Fruit fly (Drosophila melanogaster) whole organism, embryonic: ENCODE results near the gene CG11891.

Experiments used
- CG10321 ChIP-seq: fragments of 200-800 bp; sonication (Bioruptor generic); IDR thresholded peaks from 2 replicates; pipeline ENCODE4 v1.3.6; 2022; ENCODE audit warnings: missing biosample characterization, missing genetic modification characterization
- CG10565 ChIP-seq: fragments of 200-800 bp; sonication (Bioruptor generic); optimal IDR thresholded peaks from 3 replicates; lab custom pipeline; 2016; ENCODE audit warnings: missing biosample characterization, mild to moderate bottlenecking, missing genetic modification characterization
- CG12071 ChIP-seq: fragments of 200-800 bp; sonication (Bioruptor generic); optimal IDR thresholded peaks from 3 replicates; lab custom pipeline; 2018; ENCODE audit warnings: missing biosample characterization, mild to moderate bottlenecking, missing genetic modification characterization
- CG12942 ChIP-seq: fragments of 200-800 bp; sonication (Bioruptor generic); optimal IDR thresholded peaks from 3 replicates; lab custom pipeline; 2016; ENCODE audit warnings: missing biosample characterization, missing genetic modification characterization
- CG13287 ChIP-seq: fragments of 200-800 bp; sonication (Bioruptor generic); IDR thresholded peaks from 2 replicates; pipeline ENCODE4 v1.3.6; 2022; ENCODE audit warnings: missing biosample characterization, missing genetic modification characterization; ENCODE audit not compliant: partially characterized antibody
- CG15073 ChIP-seq: fragments of 200-800 bp; sonication (Bioruptor generic); optimal IDR thresholded peaks from 2 replicates; lab custom pipeline; 2016; ENCODE audit warnings: missing biosample characterization, missing genetic modification characterization
- CG15269 ChIP-seq: fragments of 200-800 bp; sonication (Bioruptor generic); optimal IDR thresholded peaks from 2 replicates; lab custom pipeline; 2018; ENCODE audit warnings: missing biosample characterization, mild to moderate bottlenecking, missing genetic modification characterization, moderate library complexity
- CG1603 ChIP-seq: fragments of 200-800 bp; sonication (Bioruptor generic); optimal IDR thresholded peaks from 2 replicates; lab custom pipeline; 2019; ENCODE audit warnings: missing biosample characterization, mild to moderate bottlenecking, missing genetic modification characterization, moderate library complexity
- CG16863 ChIP-seq: fragments of 200-800 bp; sonication (Bioruptor generic); optimal IDR thresholded peaks from 3 replicates; lab custom pipeline; 2016; ENCODE audit warnings: missing biosample characterization, missing genetic modification characterization
- CG1792 ChIP-seq: fragments of 200-800 bp; sonication (Bioruptor generic); optimal IDR thresholded peaks from 2 replicates; lab custom pipeline; 2016; ENCODE audit warnings: missing biosample characterization, missing genetic modification characterization
- CG1832 ChIP-seq: fragments of 200-800 bp; sonication (Bioruptor generic); optimal IDR thresholded peaks from 2 replicates; lab custom pipeline; 2017; ENCODE audit warnings: missing biosample characterization, mild to moderate bottlenecking, missing genetic modification characterization, inconsistent platforms
- CG2129 ChIP-seq: fragments of 200-800 bp; sonication (Bioruptor generic); IDR thresholded peaks from 2 replicates; pipeline ENCODE4 v1.3.6; 2022; ENCODE audit warnings: missing biosample characterization, missing genetic modification characterization; ENCODE audit not compliant: partially characterized antibody
- CG2199 ChIP-seq: fragments of 200-800 bp; sonication (Bioruptor generic); IDR thresholded peaks from 3 replicates; pipeline ENCODE4 v1.3.6; 2022; ENCODE audit warnings: missing biosample characterization, missing genetic modification characterization
- CG2875 ChIP-seq: fragments of 200-800 bp; sonication (Bioruptor generic); optimal IDR thresholded peaks from 2 replicates; lab custom pipeline; 2017; ENCODE audit warnings: missing biosample characterization, mild to moderate bottlenecking, missing genetic modification characterization, missing genetic modification reagents
- CG3838 ChIP-seq: fragments of 200-800 bp; sonication (Bioruptor generic); optimal IDR thresholded peaks from 3 replicates; lab custom pipeline; 2016; ENCODE audit warnings: missing biosample characterization, missing genetic modification characterization
- CG5953 ChIP-seq: fragments of 200-800 bp; sonication (Bioruptor generic); IDR thresholded peaks from 2 replicates; pipeline ENCODE4 v1.3.6; 2022; ENCODE audit warnings: missing biosample characterization, missing genetic modification characterization
- CG8089 ChIP-seq: fragments of 200-800 bp; sonication (Bioruptor generic); optimal IDR thresholded peaks from 3 replicates; lab custom pipeline; 2016; ENCODE audit warnings: missing biosample characterization, missing genetic modification characterization
- CG8359 ChIP-seq: fragments of 200-800 bp; sonication (Bioruptor generic); optimal IDR thresholded peaks from 2 replicates; lab custom pipeline; 2017; ENCODE audit warnings: missing biosample characterization, mild to moderate bottlenecking, missing genetic modification characterization, borderline replicate concordance
- CG8478 ChIP-seq: fragments of >200 bp; optimal IDR thresholded peaks from 2 replicates; lab custom pipeline; 2018
- CG8765 ChIP-seq: fragments of 200-800 bp; sonication (Bioruptor generic); IDR thresholded peaks from 2 replicates; pipeline ENCODE4 v1.3.6; 2022; ENCODE audit warnings: missing biosample characterization, missing genetic modification characterization
- CG9797 ChIP-seq: fragments of 200-800 bp; sonication (Bioruptor generic); optimal IDR thresholded peaks from 3 replicates; lab custom pipeline; 2018; ENCODE audit warnings: missing biosample characterization, mild to moderate bottlenecking, missing genetic modification characterization
- Deaf1 ChIP-seq: fragments of 200-800 bp; optimal IDR thresholded peaks from 3 replicates; lab custom pipeline; 2019; ENCODE audit warnings: missing biosample characterization, mild to moderate bottlenecking, missing genetic modification characterization, moderate library complexity
- Doc3 ChIP-seq: fragments of 200-800 bp; sonication (Bioruptor generic); IDR thresholded peaks from 3 replicates; pipeline ENCODE4 v1.3.6; 2022; ENCODE audit warnings: missing biosample characterization, missing genetic modification characterization; ENCODE audit not compliant: partially characterized antibody
- Drgx ChIP-seq: fragments of 200-800 bp; sonication (Bioruptor generic); IDR thresholded peaks from 2 replicates; pipeline ENCODE4 v1.3.6; 2022; ENCODE audit warnings: missing biosample characterization, missing genetic modification characterization
- GATAe ChIP-seq: fragments of 200-800 bp; sonication (Bioruptor generic); conservative IDR thresholded peaks from 2 replicates; pipeline ENCODE4 v1.3.6; 2022; ENCODE audit warnings: missing biosample characterization, missing genetic modification characterization
- Hr3 ChIP-seq: fragments of 200-800 bp; sonication (Bioruptor generic); optimal IDR thresholded peaks from 3 replicates; lab custom pipeline; 2016; ENCODE audit warnings: missing biosample characterization, missing genetic modification characterization
- Kr ChIP-seq: fragments of 200-800 bp; sonication (Bioruptor generic); optimal IDR thresholded peaks from 2 replicates; lab custom pipeline; 2017; ENCODE audit warnings: missing biosample characterization, mild to moderate bottlenecking, missing genetic modification characterization
- NK7.1 ChIP-seq: fragments of 200-800 bp; sonication (Bioruptor generic); optimal IDR thresholded peaks from 3 replicates; lab custom pipeline; 2016; ENCODE audit warnings: missing biosample characterization, missing genetic modification characterization
- Opbp ChIP-seq: fragments of 200-800 bp; sonication (Bioruptor generic); IDR thresholded peaks from 3 replicates; pipeline ENCODE4 v1.3.6; 2022; ENCODE audit warnings: missing biosample characterization, missing genetic modification characterization; ENCODE audit not compliant: partially characterized antibody
- Sox100B ChIP-seq: fragments of 200-800 bp; sonication (Bioruptor generic); optimal IDR thresholded peaks from 3 replicates; lab custom pipeline; 2018; ENCODE audit warnings: missing biosample characterization, mild to moderate bottlenecking, missing genetic modification characterization
- ap ChIP-seq: fragments of 200-800 bp; sonication (Bioruptor generic); IDR thresholded peaks from 2 replicates; pipeline ENCODE4 v1.3.6; 2022; ENCODE audit warnings: missing biosample characterization, missing genetic modification characterization
- ash1 ChIP-seq: fragments of 200-800 bp; sonication (Bioruptor generic); optimal IDR thresholded peaks from 2 replicates; lab custom pipeline; 2018; ENCODE audit warnings: missing biosample characterization, mild to moderate bottlenecking, missing genetic modification characterization
- chif ChIP-seq, 2 experiments: fragments of 200-800 bp; sonication (Bioruptor generic); optimal IDR thresholded peaks; 3 replicates each; lab custom pipeline; 2016; ENCODE audit warnings: missing biosample characterization in 2 of 2, missing genetic modification characterization in 2 of 2
- corto ChIP-seq: fragments of 200-800 bp; sonication (Bioruptor generic); optimal IDR thresholded peaks from 2 replicates; lab custom pipeline; 2016; ENCODE audit warnings: missing biosample characterization, mild to moderate bottlenecking, missing genetic modification characterization, moderate library complexity
- dmrt11E ChIP-seq: fragments of 200-800 bp; sonication (Bioruptor generic); optimal IDR thresholded peaks from 3 replicates; lab custom pipeline; 2018; ENCODE audit warnings: missing biosample characterization, mild to moderate bottlenecking, missing genetic modification characterization, moderate library complexity
- exex ChIP-seq: fragments of 200-800 bp; sonication (Bioruptor generic); optimal IDR thresholded peaks from 4 replicates; lab custom pipeline; 2018; ENCODE audit warnings: missing biosample characterization, mild to moderate bottlenecking, missing genetic modification characterization, moderate library complexity
- ind ChIP-seq: fragments of 200-800 bp; sonication (Bioruptor generic); optimal IDR thresholded peaks from 3 replicates; lab custom pipeline; 2016; ENCODE audit warnings: missing biosample characterization, missing genetic modification characterization
- kah ChIP-seq: fragments of 200-800 bp; sonication (Bioruptor generic); optimal IDR thresholded peaks from 2 replicates; lab custom pipeline; 2018; ENCODE audit warnings: missing biosample characterization, mild to moderate bottlenecking, missing genetic modification characterization
- kay ChIP-seq: fragments of 200-800 bp; sonication (Bioruptor generic); optimal IDR thresholded peaks from 2 replicates; lab custom pipeline; 2016; ENCODE audit warnings: missing biosample characterization, missing genetic modification characterization
- knrl ChIP-seq: fragments of 200-800 bp; sonication (Bioruptor generic); IDR thresholded peaks from 3 replicates; pipeline ENCODE4 v1.3.6; 2022; ENCODE audit warnings: missing biosample characterization, missing genetic modification characterization; ENCODE audit not compliant: partially characterized antibody
- pho ChIP-seq: fragments of 200-800 bp; sonication (Bioruptor generic); optimal IDR thresholded peaks from 2 replicates; lab custom pipeline; 2016; ENCODE audit warnings: missing biosample characterization, missing genetic modification characterization
- phol ChIP-seq: fragments of 200-800 bp; sonication (Bioruptor generic); optimal IDR thresholded peaks from 3 replicates; lab custom pipeline; 2018; ENCODE audit warnings: missing biosample characterization, mild to moderate bottlenecking, missing genetic modification characterization, moderate library complexity
- ranshi ChIP-seq: fragments of 200-800 bp; sonication (Bioruptor generic); IDR thresholded peaks from 2 replicates; pipeline ENCODE4 v1.3.6; 2022; ENCODE audit warnings: missing biosample characterization, missing genetic modification characterization
- schlank ChIP-seq: fragments of 200-800 bp; sonication (Bioruptor generic); optimal IDR thresholded peaks from 2 replicates; lab custom pipeline; 2018; ENCODE audit warnings: missing biosample characterization, mild to moderate bottlenecking, missing genetic modification characterization
- usp ChIP-seq: fragments of >200 bp; optimal IDR thresholded peaks from 2 replicates; lab custom pipeline; 2017; ENCODE audit warnings: missing biosample characterization, missing genetic modification characterization
- vfl ChIP-seq: fragments of 200-800 bp; sonication (Bioruptor generic); optimal IDR thresholded peaks from 2 replicates; lab custom pipeline; 2016; ENCODE audit warnings: missing biosample characterization, missing genetic modification characterization
- vnd ChIP-seq: fragments of 200-800 bp; sonication (Bioruptor generic); IDR thresholded peaks from 3 replicates; pipeline ENCODE4 v1.3.6; 2022; ENCODE audit warnings: missing biosample characterization, missing genetic modification characterization; ENCODE audit not compliant: partially characterized antibody
- vvl ChIP-seq: fragments of 200-800 bp; sonication (Bioruptor generic); IDR thresholded peaks from 2 replicates; pipeline ENCODE4 v1.3.6; 2022; ENCODE audit warnings: missing biosample characterization, missing genetic modification characterization
- wdn ChIP-seq: fragments of 200-800 bp; sonication (Bioruptor generic); IDR thresholded peaks from 2 replicates; pipeline ENCODE4 v1.3.6; 2022; ENCODE audit warnings: missing biosample characterization, missing genetic modification characterization

CG11891 gene

dm6 chr3R:25232271-25232989 lies 37.6 kb upstream of the CG11891 start, which contains the start of gene Cad96Cb (continued):
- TF ChIP-seq CG15073 (GFP tag; lab: Kevin White, UChicago) (peak; percentile 20), Sox100B (GFP tag; lab: Kevin White, UChicago) (peak; percentile 96), CG8359 (GFP tag; lab: Kevin White, UChicago) (peak; percentile 76), CG8089 (peak; percentile 70), vfl (GFP tag; lab: Kevin White, UChicago) (no peak), CG9797 (GFP tag; lab: Kevin White, UChicago) (no peak), corto (peak; percentile 31), Hr3 (GFP tag; lab: Kevin White, UChicago) (peak; percentile 79), NK7.1 (GFP tag; lab: Kevin White, UChicago) (peak; percentile 68), CG16863 (GFP tag; lab: Kevin White, UChicago) (peak; percentile 82), GATAe (GFP tag; lab: Robert Waterston, UW) (no peak), kah (GFP tag; lab: Kevin White, UChicago) (peak; percentile 80), CG12071 (GFP tag; lab: Kevin White, UChicago) (peak; percentile 43), wdn (GFP tag; lab: Robert Waterston, UW) (no peak), knrl (GFP tag; lab: Robert Waterston, UW) (no peak), chif (GFP tag; optimal IDR thresholded peaks at IDR 0.05; lab: Kevin White, UChicago) (peak; percentile 56 to 89), dmrt11E (tag; lab: Kevin White, UChicago) (peak; percentile 89), pho (GFP tag; lab: Kevin White, UChicago) (peak; percentile 63), CG8478 (lab: Kevin White, UChicago) (no peak), CG1832 (no peak), vnd (GFP tag; lab: Robert Waterston, UW) (no peak), ind (GFP tag; lab: Kevin White, UChicago) (peak; percentile 79), ap (GFP tag; lab: Robert Waterston, UW) (peak; percentile 43; the same call in 1 of the 2 replicates), vvl (GFP tag; lab: Robert Waterston, UW) (peak; percentile 63), exex (tag; lab: Kevin White, UChicago) (no peak), kay (GFP tag; lab: Kevin White, UChicago) (peak; percentile 56), CG2199 (GFP tag; lab: Robert Waterston, UW) (no peak), CG13287 (no peak), Kr (peak; percentile 9), CG8765 (GFP tag; lab: Robert Waterston, UW) (no peak), CG5953 (GFP tag; lab: Robert Waterston, UW) (no peak), Opbp (GFP tag; lab: Robert Waterston, UW) (no peak), ash1 (no peak), ranshi (GFP tag; lab: Robert Waterston, UW) (peak; percentile 38; the same call in 1 of the 2 replicates), CG12942 (peak; percentile 53), Deaf1 (no peak), CG10565 (GFP tag; lab: Kevin White, UChicago) (peak; percentile 28), Drgx (GFP tag; lab: Robert Waterston, UW) (peak; percentile 78; the same call in 1 of the 2 replicates), CG15269 (tag; lab: Kevin White, UChicago) (peak; percentile 73), CG10321 (no peak), CG2875 (GFP tag; lab: Kevin White, UChicago) (peak; percentile 87), schlank (tag; lab: Kevin White, UChicago) (no peak), CG1792 (GFP tag; lab: Kevin White, UChicago) (peak; percentile 63), CG1603 (tag; lab: Kevin White, UChicago) (peak; percentile 41), CG3838 (GFP tag; lab: Kevin White, UChicago) (peak; percentile 28), Doc3 (GFP tag; lab: Robert Waterston, UW) (no peak), usp (GFP tag; lab: Kevin White, UChicago) (no peak), phol (tag; lab: Kevin White, UChicago) (peak; percentile 93), CG2129 (GFP tag; lab: Robert Waterston, UW) (no peak)
